Worm (Caenorhabditis elegans): Measurements from ENCODE around the gene tomm-7.

Gene tomm-7

DNA sequence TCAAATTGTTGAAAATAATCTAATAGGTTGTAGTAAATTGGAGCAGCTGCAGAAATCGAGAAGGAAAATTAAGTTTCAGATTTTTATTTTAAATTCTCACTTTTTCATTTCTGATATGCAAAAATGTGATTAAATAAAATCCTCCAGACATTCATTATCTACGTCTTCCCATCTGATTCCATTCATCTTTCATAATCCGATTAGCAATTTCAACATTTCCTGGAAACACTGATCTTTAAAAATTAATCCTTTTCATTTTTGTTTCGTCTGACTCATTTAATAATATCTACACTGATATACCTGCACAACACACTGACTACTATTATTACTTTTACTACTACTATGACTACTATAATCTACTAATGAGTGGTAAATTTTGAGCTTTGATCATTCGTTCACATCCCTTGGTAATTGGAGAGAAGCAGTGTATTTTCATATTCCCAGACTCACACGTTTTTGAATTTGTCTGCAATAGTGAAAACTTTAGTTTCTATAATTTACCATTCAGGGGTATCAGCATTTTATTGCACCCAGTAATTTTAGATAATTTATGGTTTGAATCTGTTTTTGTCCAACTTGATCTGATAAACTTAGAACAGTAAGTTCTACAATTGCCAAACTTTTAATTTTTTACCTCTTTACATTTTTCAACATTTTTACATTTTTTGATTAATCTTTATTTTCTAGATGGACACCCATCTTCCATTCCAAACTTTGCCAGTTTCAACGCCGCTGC, 20.3 kb upstream of the tomm-7 start, which contains the start of gene ceh-23:
TSS of gene ceh-23 (plus strand) at position 686 of the 736 bp plus-strand sequence.
- TF ChIP-seq pha-4 (tag; optimal IDR thresholded peaks at IDR 0.05) (no peak), lin-13 (tag; optimal IDR thresholded peaks at IDR 0.05) (no peak), ceh-43 (GFP tag; optimal IDR thresholded peaks at IDR 0.05) (no peak)

DNA sequence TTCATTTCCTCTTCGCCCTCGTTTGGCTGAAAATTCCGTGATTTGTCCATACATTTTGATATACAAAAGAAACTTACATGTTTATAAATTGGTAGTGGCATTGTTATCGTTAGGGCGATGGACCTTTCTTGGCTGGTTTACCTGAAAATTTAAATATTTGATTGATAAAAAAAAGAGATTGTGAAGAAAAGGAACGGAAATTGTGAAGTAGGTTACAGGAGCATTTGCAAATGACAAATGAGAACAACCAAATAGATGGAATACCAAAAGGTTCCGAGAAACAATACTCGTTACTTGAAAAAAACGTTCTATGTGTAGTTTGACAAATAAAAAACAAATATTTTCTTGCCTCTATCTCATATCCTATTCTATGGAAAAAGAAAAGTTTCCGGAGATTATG, 15.9 kb upstream of the tomm-7 start, which contains the start of gene ZK652.8:
TSS of gene ZK652.8 (minus strand) at position 101 of the 400 bp plus-strand sequence.
- TF ChIP-seq unc-39 (tag; optimal IDR thresholded peaks at IDR 0.05), result no peak
- TF ChIP-seq zip-8 (tag; optimal IDR thresholded peaks at IDR 0.05), result no peak
- no peak for TF ChIP-seq hlh-1 (tag; optimal IDR thresholded peaks at IDR 0.05)
- no peak for TF ChIP-seq ceh-43 (GFP tag; optimal IDR thresholded peaks at IDR 0.05)
- no peak for TF ChIP-seq snpc-4 (tag; optimal IDR thresholded peaks at IDR 0.05)
- no peak for TF ChIP-seq elt-3 (tag; optimal IDR thresholded peaks at IDR 0.05)
- TF ChIP-seq ceh-39 (tag; optimal IDR thresholded peaks at IDR 0.05), result no peak
- TF ChIP-seq sem-2 (GFP tag; optimal IDR thresholded peaks at IDR 0.05), result no peak
- TF ChIP-seq mab-5 (tag; optimal IDR thresholded peaks at IDR 0.05), result no peak
- no peak for TF ChIP-seq lsy-2 (tag; optimal IDR thresholded peaks at IDR 0.05)
- TF ChIP-seq M03D4.4 (tag; optimal IDR thresholded peaks at IDR 0.05), result no peak
- no peak for TF ChIP-seq nhr-28 (tag; optimal IDR thresholded peaks at IDR 0.05)
- TF ChIP-seq elt-1 (tag; optimal IDR thresholded peaks at IDR 0.05; ENCODE audit: borderline replicate concordance, insufficient read depth), result no peak
- TF ChIP-seq ceh-83 (GFP tag; optimal IDR thresholded peaks at IDR 0.05), result no peak
- TF ChIP-seq ham-2 (GFP tag; optimal IDR thresholded peaks at IDR 0.05), result no peak
- TF ChIP-seq nhr-237 (tag; optimal IDR thresholded peaks at IDR 0.05), result no peak
- no peak for TF ChIP-seq unc-62 (GFP tag; optimal IDR thresholded peaks at IDR 0.05)
- TF ChIP-seq nhr-76 (tag; optimal IDR thresholded peaks at IDR 0.05), result no peak

DNA sequence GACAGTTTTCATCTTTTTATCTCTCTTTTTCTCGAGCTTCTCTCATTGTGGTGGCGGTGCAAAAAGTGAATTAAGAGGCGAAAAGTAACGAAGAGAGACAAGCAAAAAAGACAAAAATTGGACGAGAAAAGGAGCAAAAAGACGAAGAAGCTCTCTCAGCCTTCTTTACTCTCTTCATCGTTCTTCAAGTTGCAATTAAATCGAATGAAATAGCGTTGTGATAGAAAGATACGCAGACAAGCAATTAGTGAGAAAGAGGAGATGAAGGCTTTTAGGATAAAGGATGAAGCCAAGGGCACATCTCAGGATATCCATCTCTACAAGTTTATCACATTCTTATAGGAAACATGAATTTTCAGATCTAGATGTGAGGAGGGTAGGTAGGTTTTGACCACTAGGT, 11.2 kb upstream of the tomm-7 start:
- TF ChIP-seq drap-1 (GFP tag; optimal IDR thresholded peaks at IDR 0.05), result no peak
- TF ChIP-seq ces-1 (GFP tag; optimal IDR thresholded peaks at IDR 0.05), result peak; percentile 91

DNA sequence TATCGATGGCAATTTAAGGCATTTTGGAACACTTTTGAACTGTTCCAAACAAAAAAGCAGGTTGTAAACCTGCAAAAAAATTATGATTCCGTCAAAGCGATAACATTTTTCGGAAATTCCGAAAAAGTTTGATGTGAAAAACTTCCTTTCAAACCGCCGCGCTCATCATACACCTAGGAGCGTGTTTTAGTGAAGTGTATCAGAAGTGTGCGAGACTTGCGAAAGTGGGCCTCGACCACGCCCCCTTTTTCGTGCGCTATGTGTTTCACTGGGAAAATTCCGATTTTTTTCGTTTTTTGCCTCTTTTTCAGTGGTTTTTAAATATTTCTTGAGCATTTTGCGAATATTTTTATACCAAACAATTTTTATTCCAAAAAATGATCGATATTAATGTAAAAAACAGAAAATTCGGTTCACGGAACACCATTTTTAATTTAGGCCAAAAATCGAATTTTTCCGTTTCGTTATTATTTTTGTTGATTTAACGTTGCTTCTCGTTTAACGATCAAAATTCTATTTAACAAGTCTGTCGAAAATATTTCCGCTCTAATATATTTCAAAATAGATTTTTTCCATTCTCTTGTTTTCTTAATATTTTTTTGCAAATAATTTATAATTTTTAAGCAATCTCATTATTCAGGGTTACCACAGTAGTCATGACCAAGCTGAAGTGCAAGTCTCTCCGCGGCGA, 4.8 kb upstream of the tomm-7 start, which contains the start of gene rpl-35:
TSS of gene rpl-35 (plus strand) at position 641 of the 691 bp plus-strand sequence.
- TF ChIP-seq nhr-237 (tag; optimal IDR thresholded peaks at IDR 0.05) (peak; percentile 99), flh-1 (GFP tag; optimal IDR thresholded peaks at IDR 0.05) (peak; percentile 44), hlh-1 (tag; optimal IDR thresholded peaks at IDR 0.05) (peak; percentile 79), ceh-43 (GFP tag; optimal IDR thresholded peaks at IDR 0.05) (peak; percentile 86), lin-13 (tag; optimal IDR thresholded peaks at IDR 0.05) (peak; percentile 100), ceh-39 (tag; optimal IDR thresholded peaks at IDR 0.05) (peak; percentile 97), tbx-8 (GFP tag; optimal IDR thresholded peaks at IDR 0.05) (peak; percentile 85), unc-39 (tag; optimal IDR thresholded peaks at IDR 0.05) (peak; percentile 72), blmp-1 (tag; optimal IDR thresholded peaks at IDR 0.05) (peak; percentile 84), elt-1 (tag; optimal IDR thresholded peaks at IDR 0.05; ENCODE audit: borderline replicate concordance, insufficient read depth) (peak; percentile 70), unc-62 (GFP tag; optimal IDR thresholded peaks at IDR 0.05) (peak; percentile 91), nhr-2 (tag; optimal IDR thresholded peaks at IDR 0.05) (peak; percentile 50), pha-4 (tag; optimal IDR thresholded peaks at IDR 0.05) (peak; percentile 99), ceh-83 (GFP tag; optimal IDR thresholded peaks at IDR 0.05) (peak; percentile 80), sem-2 (GFP tag; optimal IDR thresholded peaks at IDR 0.05) (peak; percentile 46), cnd-1 (tag; optimal IDR thresholded peaks at IDR 0.05) (peak; percentile 91), bed-3 (GFP tag; optimal IDR thresholded peaks at IDR 0.05) (peak; percentile 76), nhr-28 (tag; optimal IDR thresholded peaks at IDR 0.05) (peak; percentile 85), zip-8 (tag; optimal IDR thresholded peaks at IDR 0.05) (peak; percentile 2), sptf-1 (tag; optimal IDR thresholded peaks at IDR 0.05) (peak; percentile 97), nhr-76 (tag; optimal IDR thresholded peaks at IDR 0.05) (peak; percentile 59), ces-1 (GFP tag; optimal IDR thresholded peaks at IDR 0.05) (peak; percentile 96), ham-2 (GFP tag; optimal IDR thresholded peaks at IDR 0.05) (peak; percentile 78), drap-1 (GFP tag; optimal IDR thresholded peaks at IDR 0.05) (peak; percentile 95), M03D4.4 (tag; optimal IDR thresholded peaks at IDR 0.05) (peak; percentile 92), elt-3 (tag; optimal IDR thresholded peaks at IDR 0.05) (peak; percentile 91), nhr-12 (tag; optimal IDR thresholded peaks at IDR 0.05) (peak; percentile 78), ztf-11 (tag; optimal IDR thresholded peaks at IDR 0.05) (peak; percentile 92), lin-32 (GFP tag; optimal IDR thresholded peaks at IDR 0.05) (peak; percentile 58), mep-1 (tag; optimal IDR thresholded peaks at IDR 0.05) (peak; percentile 100), mab-5 (tag; optimal IDR thresholded peaks at IDR 0.05) (peak; percentile 66), mls-2 (tag; optimal IDR thresholded peaks at IDR 0.05) (peak; percentile 91), lsy-2 (tag; optimal IDR thresholded peaks at IDR 0.05) (peak; percentile 95), unc-120 (tag; optimal IDR thresholded peaks at IDR 0.05; ENCODE audit: poor library complexity, severe bottlenecking) (peak; percentile 95), snpc-4 (tag; optimal IDR thresholded peaks at IDR 0.05) (no peak)

Data from whole organism, mixed stage, embryonic.